Worm (Caenorhabditis elegans): ENCODE measurements around the gene T11F9.14.

T11F9.14 gene

ce11 chrV:11439202-11439601, 41.4 kb downstream of the T11F9.14 start:
- TF ChIP-seq ztf-29 (GFP tag; IDR thresholded peaks at IDR 0.05), result no peak
- no peak for TF ChIP-seq T22C8.4 (GFP tag; IDR thresholded peaks at IDR 0.05)
- no peak for TF ChIP-seq ref-1 (GFP tag; conservative IDR thresholded peaks at IDR 0.05)
- TF ChIP-seq cog-1 (tag; optimal IDR thresholded peaks at IDR 0.05), result no peak
- TF ChIP-seq med-1 (GFP tag; optimal IDR thresholded peaks at IDR 0.05; ENCODE audit: insufficient read depth), result no peak
- no peak for TF ChIP-seq flt-1 (GFP tag; IDR thresholded peaks at IDR 0.05)
- TF ChIP-seq klf-2 (GFP tag; conservative IDR thresholded peaks at IDR 0.05), result no peak

- TF ChIP-seq flt-1 (GFP tag; IDR thresholded peaks at IDR 0.05), result no peak
Observed at ce11 chrV:11438464-11438863, 42.2 kb downstream of the T11F9.14 start, which contains the start of gene dmsr-1. Gene dmsr-1 (plus strand): TSS chrV:11438764.

- no peak for TF ChIP-seq ztf-29 (GFP tag; IDR thresholded peaks at IDR 0.05)
- TF ChIP-seq cog-1 (tag; optimal IDR thresholded peaks at IDR 0.05), result no peak
- no peak for TF ChIP-seq T22C8.4 (GFP tag; IDR thresholded peaks at IDR 0.05)
- no peak for TF ChIP-seq med-1 (GFP tag; optimal IDR thresholded peaks at IDR 0.05; ENCODE audit: insufficient read depth)
- no peak for TF ChIP-seq klf-2 (GFP tag; conservative IDR thresholded peaks at IDR 0.05)
- TF ChIP-seq ref-1 (GFP tag; conservative IDR thresholded peaks at IDR 0.05), result no peak
- no peak for TF ChIP-seq flt-1 (GFP tag; IDR thresholded peaks at IDR 0.05)
- TF ChIP-seq ztf-23 (GFP tag; IDR thresholded peaks at IDR 0.05), result no peak
- TF ChIP-seq tab-1 (GFP tag; IDR thresholded peaks at IDR 0.05), result no peak
Observed at ce11 chrV:11436407-11436806, 44.2 kb downstream of the T11F9.14 start.

- TF ChIP-seq ref-1 (GFP tag; conservative IDR thresholded peaks at IDR 0.05) (no peak), klf-2 (GFP tag; conservative IDR thresholded peaks at IDR 0.05) (no peak), ztf-23 (GFP tag; IDR thresholded peaks at IDR 0.05) (no peak), med-1 (GFP tag; optimal IDR thresholded peaks at IDR 0.05; ENCODE audit: insufficient read depth) (no peak), cog-1 (tag; optimal IDR thresholded peaks at IDR 0.05) (no peak), T22C8.4 (GFP tag; IDR thresholded peaks at IDR 0.05) (no peak), flt-1 (GFP tag; IDR thresholded peaks at IDR 0.05) (no peak), ztf-29 (GFP tag; IDR thresholded peaks at IDR 0.05) (no peak)
Observed at ce11 chrV:11435242-11435641, 45.4 kb downstream of the T11F9.14 start.

- TF ChIP-seq ref-1 (GFP tag; conservative IDR thresholded peaks at IDR 0.05) (no peak), ztf-23 (GFP tag; IDR thresholded peaks at IDR 0.05) (no peak), cog-1 (tag; optimal IDR thresholded peaks at IDR 0.05) (no peak), klf-2 (GFP tag; conservative IDR thresholded peaks at IDR 0.05) (no peak), tab-1 (GFP tag; IDR thresholded peaks at IDR 0.05) (no peak), T22C8.4 (GFP tag; IDR thresholded peaks at IDR 0.05) (no peak), flt-1 (GFP tag; IDR thresholded peaks at IDR 0.05) (no peak), med-1 (GFP tag; optimal IDR thresholded peaks at IDR 0.05; ENCODE audit: insufficient read depth) (no peak), ztf-29 (GFP tag; IDR thresholded peaks at IDR 0.05) (no peak)
Observed at ce11 chrV:11430823-11431222, 49.8 kb downstream of the T11F9.14 start.
